Fruit fly (Drosophila melanogaster) whole organism, adult: ENCODE measurements around the gene CG14995.

Source experiments
- CG11617 ChIP-seq: fragments of 200-800 bp; sonication (Bioruptor generic); optimal IDR thresholded peaks from 2 replicates; lab custom pipeline; 2017; ENCODE audit warnings: mild to moderate bottlenecking, missing biosample characterization, missing genetic modification reagents, missing genetic modification characterization
- CG12768 ChIP-seq: fragments of 200-800 bp; sonication (Bioruptor generic); optimal IDR thresholded peaks from 2 replicates; lab custom pipeline; 2017; ENCODE audit warnings: missing biosample characterization, missing genetic modification characterization, mild to moderate bottlenecking, moderate library complexity, missing genetic modification reagents
- CG14711 ChIP-seq: fragments of 200-800 bp; sonication (Bioruptor generic); optimal IDR thresholded peaks from 2 replicates; lab custom pipeline; 2018; ENCODE audit warnings: missing biosample characterization, mild to moderate bottlenecking, missing genetic modification characterization, moderate library complexity
- CG33017 ChIP-seq: fragments of 200-800 bp; sonication (Bioruptor generic); optimal IDR thresholded peaks from 2 replicates; lab custom pipeline; 2018; ENCODE audit warnings: missing biosample characterization, mild to moderate bottlenecking, missing genetic modification characterization, moderate library complexity
- CG5204 ChIP-seq: fragments of 200-800 bp; sonication (Bioruptor generic); optimal IDR thresholded peaks from 2 replicates; lab custom pipeline; 2016; ENCODE audit warnings: missing biosample characterization, missing genetic modification characterization
- Crg-1 ChIP-seq: fragments of 200-800 bp; sonication (Bioruptor generic); optimal IDR thresholded peaks from 2 replicates; lab custom pipeline; 2016; ENCODE audit warnings: missing biosample characterization, missing genetic modification characterization
- Hr96 ChIP-seq: fragments of 200-800 bp; sonication (Bioruptor generic); optimal IDR thresholded peaks from 2 replicates; lab custom pipeline; 2016; ENCODE audit warnings: missing biosample characterization, missing genetic modification characterization
- Mnt ChIP-seq: fragments of 200-800 bp; sonication (Bioruptor generic); optimal IDR thresholded peaks from 2 replicates; lab custom pipeline; 2016; ENCODE audit warnings: missing biosample characterization, mild to moderate bottlenecking, missing genetic modification characterization
- bab1 ChIP-seq: fragments of 200-800 bp; sonication (Bioruptor generic); optimal IDR thresholded peaks from 3 replicates; lab custom pipeline; 2019; ENCODE audit warnings: missing biosample characterization, mild to moderate bottlenecking, missing genetic modification characterization, moderate library complexity
- pad ChIP-seq: fragments of 200-800 bp; sonication (Bioruptor generic); optimal IDR thresholded peaks from 3 replicates; lab custom pipeline; 2017; ENCODE audit warnings: missing biosample characterization, missing genetic modification characterization, mild to moderate bottlenecking, moderate library complexity, missing genetic modification reagents

- TF ChIP-seq Hr96 (GFP tag; lab: Kevin White, UChicago) (no peak), CG33017 (tag; lab: Kevin White, UChicago) (no peak), CG5204 (GFP tag; lab: Kevin White, UChicago) (no peak), pad (GFP tag; lab: Kevin White, UChicago) (no peak), Mnt (no peak), CG14711 (tag; lab: Kevin White, UChicago) (no peak), CG11617 (GFP tag; lab: Kevin White, UChicago) (no peak), Crg-1 (GFP tag; lab: Kevin White, UChicago) (no peak), bab1 (GFP tag; lab: Kevin White, UChicago) (no peak), CG12768 (GFP tag; lab: Kevin White, UChicago) (no peak)
Observed at dm6 chr3L:4073755-4074154, 29.3 kb downstream of the CG14995 start, which contains the start of gene Faa.
